Fruit fly (Drosophila melanogaster): ENCODE results near the gene fh.
A peak's percentile ranks its signal among the peaks of the same experiment; 100 is the strongest.

The fh gene

DNA sequence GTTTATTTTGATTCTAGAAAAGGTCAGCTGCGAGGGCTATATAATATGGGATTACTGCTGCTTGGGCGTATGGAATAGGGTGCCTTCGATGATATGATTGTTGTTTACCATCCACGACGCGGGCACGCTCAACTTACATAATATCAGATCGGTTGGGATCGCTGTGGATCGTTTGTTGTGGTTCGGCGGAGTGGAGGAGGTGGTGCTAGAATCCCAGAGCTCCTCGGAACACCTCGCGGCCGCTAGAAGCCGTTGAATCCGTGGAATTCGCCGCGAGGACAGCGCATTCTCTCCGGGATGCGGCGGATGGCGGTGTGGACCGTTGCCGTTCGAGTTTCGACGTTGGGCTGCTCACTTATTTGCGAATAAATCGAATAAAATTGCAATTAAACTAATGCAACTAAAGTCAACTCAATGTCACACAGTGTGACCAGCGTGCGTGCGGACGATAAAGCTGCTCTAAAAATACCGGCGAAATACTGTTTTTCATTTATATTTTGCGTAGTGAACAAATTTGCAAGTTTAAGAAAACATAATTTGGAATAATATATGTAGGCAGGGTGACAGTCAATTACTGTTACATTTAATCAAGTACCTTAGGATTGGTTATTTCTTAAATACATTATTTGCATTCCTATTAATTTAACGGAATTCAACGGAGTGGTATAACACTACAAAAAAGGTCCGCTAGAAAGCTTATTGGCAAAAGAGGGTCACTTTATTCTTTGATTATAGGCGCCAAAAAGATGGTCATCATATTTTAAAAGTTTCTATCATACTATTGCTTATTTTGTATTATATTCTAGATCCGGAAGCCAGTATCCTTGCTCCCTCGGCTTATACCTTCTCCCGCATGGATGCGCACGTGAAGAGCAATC lies 45.3 kb downstream of the fh start, which contains the start of gene CG7766 (continued):
- TF ChIP-seq Fer3 (tag; optimal IDR thresholded peaks at IDR 0.05) (no peak), vvl (GFP tag; IDR thresholded peaks at IDR 0.05) (no peak), bsh (GFP tag; optimal IDR thresholded peaks at IDR 0.05) (no peak), Hr78 (GFP tag; optimal IDR thresholded peaks at IDR 0.05) (no peak), CG30403 (GFP tag; optimal IDR thresholded peaks at IDR 0.05) (no peak), rib (GFP tag; IDR thresholded peaks at IDR 0.05) (no peak), CG12104 (GFP tag; optimal IDR thresholded peaks at IDR 0.05) (no peak), oc (tag; optimal IDR thresholded peaks at IDR 0.05) (no peak), CG2116 (GFP tag; optimal IDR thresholded peaks at IDR 0.05) (peak; percentile 13), Atf6 (GFP tag; IDR thresholded peaks at IDR 0.05) (0 out of 2 replicates have a peak, but pooled peaks have one; percentile 20), CG13287 (GFP tag; IDR thresholded peaks at IDR 0.05; ENCODE audit: partially characterized antibody) (0 out of 2 replicates have a peak, but pooled peaks have one; percentile 11), Jarid2 (GFP tag; optimal IDR thresholded peaks at IDR 0.05) (no peak), gcm2 (GFP tag; optimal IDR thresholded peaks at IDR 0.05) (no peak), CG11696 (GFP tag; IDR thresholded peaks at IDR 0.05) (no peak), Hr51 (GFP tag; optimal IDR thresholded peaks at IDR 0.05) (no peak), CG16813 (GFP tag; IDR thresholded peaks at IDR 0.05; ENCODE audit: partially characterized antibody) (no peak), chinmo (GFP tag; IDR thresholded peaks at IDR 0.05; ENCODE audit: partially characterized antibody) (0 out of 4 replicates have a peak, but pooled peaks have one; percentile 26), Gsc (GFP tag; IDR thresholded peaks at IDR 0.05) (no peak), CG7372 (GFP tag; IDR thresholded peaks at IDR 0.05) (no peak), knrl (GFP tag; IDR thresholded peaks at IDR 0.05; ENCODE audit: partially characterized antibody) (no peak), ap (GFP tag; IDR thresholded peaks at IDR 0.05) (no peak), MBD-R2 (GFP tag; IDR thresholded peaks at IDR 0.05) (peak; percentile 34; the same call in 1 of the 2 replicates), mam (GFP tag; optimal IDR thresholded peaks at IDR 0.05) (no peak), vfl (GFP tag; optimal IDR thresholded peaks at IDR 0.05) (no peak), CG11093 (GFP tag; IDR thresholded peaks at IDR 0.05) (no peak), CG9932 (GFP tag; IDR thresholded peaks at IDR 0.05) (no peak), CG8924 (tag; optimal IDR thresholded peaks at IDR 0.05) (no peak), Myb (GFP tag; optimal IDR thresholded peaks at IDR 0.05) (peak; percentile 21), CG9437 (GFP tag; optimal IDR thresholded peaks at IDR 0.05) (peak; percentile 26), CG14050 (GFP tag; IDR thresholded peaks at IDR 0.05) (no peak), CG15011 (GFP tag; optimal IDR thresholded peaks at IDR 0.05) (no peak), yki (optimal IDR thresholded peaks at IDR 0.05) (no peak), Ravus (GFP tag; IDR thresholded peaks at IDR 0.05) (no peak), sna (GFP tag; IDR thresholded peaks at IDR 0.05; ENCODE audit: partially characterized antibody) (no peak), CG11398 (GFP tag; optimal IDR thresholded peaks at IDR 0.05) (no peak), twi (tag; optimal IDR thresholded peaks at IDR 0.05) (no peak), cato (GFP tag; optimal IDR thresholded peaks at IDR 0.05; ENCODE audit: borderline replicate concordance) (no peak), Vsx1 (GFP tag; optimal IDR thresholded peaks at IDR 0.05) (no peak), Oli (tag; optimal IDR thresholded peaks at IDR 0.05) (no peak), Sox102F (GFP tag; optimal IDR thresholded peaks at IDR 0.05) (no peak), ERR (GFP tag; optimal IDR thresholded peaks at IDR 0.05) (peak; percentile 96), CG4404 (GFP tag; IDR thresholded peaks at IDR 0.05) (no peak), NC2α (GFP tag; optimal IDR thresholded peaks at IDR 0.05) (no peak), gfzf (GFP tag; optimal IDR thresholded peaks at IDR 0.05) (peak; percentile 83), E2f1 (GFP tag; IDR thresholded peaks at IDR 0.05) (no peak), Lim3 (GFP tag; IDR thresholded peaks at IDR 0.05) (no peak), trem (tag; optimal IDR thresholded peaks at IDR 0.05) (peak; percentile 15), Six4 (GFP tag; optimal IDR thresholded peaks at IDR 0.05) (no peak), CG14441 (GFP tag; IDR thresholded peaks at IDR 0.05) (no peak)
